Worm (Caenorhabditis elegans): ENCODE data around the gene pfas-1.

pfas-1 gene

DNA sequence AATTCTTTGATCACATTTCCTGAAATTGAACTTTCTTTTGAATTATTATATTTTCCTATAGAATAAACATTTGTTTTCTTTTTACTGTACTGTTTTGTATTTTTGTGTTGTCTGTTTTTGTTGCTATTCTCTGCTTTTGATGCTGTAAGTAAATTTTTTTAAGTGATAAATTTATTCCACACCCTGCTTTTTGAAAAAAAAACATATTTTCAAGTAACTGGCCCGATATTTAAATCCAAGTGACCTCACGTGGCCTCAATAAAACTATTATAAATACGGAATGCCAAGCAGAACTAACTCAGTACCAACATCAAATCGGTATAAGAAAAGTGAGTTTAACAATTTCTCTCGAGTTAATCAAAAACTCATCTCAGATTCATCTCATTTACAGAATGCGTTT lies 14.9 kb downstream of the pfas-1 start, which contains the start of gene clec-151:
Gene clec-151 (plus strand): TSS at position 301 of the 400 bp plus-strand sequence.
- TF ChIP-seq nfya-1 (tag; optimal IDR thresholded peaks at IDR 0.05; ENCODE audit: insufficient read depth) (no peak), snpc-4 (tag; optimal IDR thresholded peaks at IDR 0.05) (no peak), nhr-28 (tag; optimal IDR thresholded peaks at IDR 0.05) (no peak), fkh-10 (GFP tag; optimal IDR thresholded peaks at IDR 0.05) (no peak), ztf-4 (tag; optimal IDR thresholded peaks at IDR 0.05) (no peak), nhr-23 (tag; optimal IDR thresholded peaks at IDR 0.05) (no peak), nhr-76 (tag; optimal IDR thresholded peaks at IDR 0.05) (no peak), ceh-9 (tag; optimal IDR thresholded peaks at IDR 0.05) (no peak), nhr-12 (tag; optimal IDR thresholded peaks at IDR 0.05) (no peak), aly-2 (tag; optimal IDR thresholded peaks at IDR 0.05) (no peak)

DNA sequence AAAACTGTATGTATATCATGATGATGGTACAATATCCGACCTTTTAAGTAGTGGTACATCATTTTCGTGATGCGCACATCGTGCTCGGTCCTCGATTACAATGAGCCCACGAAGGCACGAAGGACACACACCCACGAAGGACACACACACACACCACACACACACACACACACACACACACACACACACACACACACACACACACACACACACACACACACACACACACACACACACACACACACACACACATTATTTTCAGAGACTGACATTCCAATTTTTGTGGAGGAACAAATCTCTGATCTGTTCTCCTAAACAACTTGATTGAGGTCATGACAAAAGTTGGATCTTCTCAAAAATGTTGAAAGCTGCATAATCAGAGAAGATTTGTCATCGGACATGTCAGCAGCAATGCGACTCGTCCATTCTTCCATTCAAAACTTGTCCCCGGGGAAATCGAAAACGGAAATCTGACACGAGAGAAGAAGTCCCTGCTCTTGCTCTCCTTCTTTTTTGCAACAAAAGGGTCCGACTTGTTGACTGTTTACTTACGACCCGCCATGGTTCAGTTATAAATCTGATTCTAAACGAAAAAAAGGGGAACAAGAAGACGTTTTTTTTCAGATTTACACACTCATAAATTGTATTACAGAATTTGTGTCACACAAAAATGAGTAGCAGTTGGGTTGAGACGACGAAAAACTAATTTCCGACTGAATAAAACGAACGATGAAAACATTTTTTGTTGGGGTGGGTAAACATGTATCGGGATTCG lies 16.8 kb downstream of the pfas-1 start:
- TF ChIP-seq pha-4 (tag; optimal IDR thresholded peaks at IDR 0.05) (no peak), fos-1 (tag; optimal IDR thresholded peaks at IDR 0.05) (no peak), fkh-10 (GFP tag; optimal IDR thresholded peaks at IDR 0.05) (peak; percentile 93), ceh-82 (tag; optimal IDR thresholded peaks at IDR 0.05) (no peak)

DNA sequence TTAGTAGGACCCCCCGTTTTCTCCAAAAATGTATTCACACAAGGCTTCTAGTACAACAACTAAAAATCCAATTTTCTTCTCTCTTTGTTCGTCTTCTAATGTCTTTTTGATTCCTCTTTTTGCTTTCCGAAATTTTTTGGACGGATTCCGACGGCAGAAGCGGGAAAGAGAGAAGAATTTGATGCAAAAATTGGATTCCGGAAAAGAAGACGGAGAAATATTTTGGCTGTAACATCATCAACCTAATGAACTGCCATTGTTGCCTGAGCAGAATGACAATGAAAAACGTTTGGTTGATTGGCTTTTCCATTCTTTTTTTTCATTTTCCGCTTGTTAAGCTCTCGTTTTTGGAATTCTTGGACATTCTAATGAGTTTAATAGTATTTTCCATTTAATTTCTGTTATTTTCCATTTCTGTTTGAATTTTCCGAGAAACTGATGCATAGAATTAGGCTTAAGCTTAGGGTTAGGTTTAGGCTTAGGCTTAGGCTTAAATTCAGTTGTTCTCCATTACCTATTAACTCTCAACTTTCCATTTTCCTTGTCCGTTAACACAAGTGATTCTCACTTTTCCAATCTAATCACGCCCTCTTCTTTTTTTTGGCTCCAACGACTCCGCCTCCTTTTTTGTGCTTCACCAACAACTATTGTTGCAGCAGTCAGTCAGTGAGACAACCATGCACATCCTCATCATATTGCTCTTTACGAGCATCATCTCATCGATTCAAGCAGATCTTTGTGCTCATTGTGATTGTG lies 20.6 kb downstream of the pfas-1 start, which contains the start of gene lron-5:
Gene lron-5 (plus strand): TSS at position 655 of the 756 bp plus-strand sequence.
- TF ChIP-seq ZK546.5 (tag; optimal IDR thresholded peaks at IDR 0.05), result no peak
- peak; percentile 60 for TF ChIP-seq fkh-10 (GFP tag; optimal IDR thresholded peaks at IDR 0.05)

DNA sequence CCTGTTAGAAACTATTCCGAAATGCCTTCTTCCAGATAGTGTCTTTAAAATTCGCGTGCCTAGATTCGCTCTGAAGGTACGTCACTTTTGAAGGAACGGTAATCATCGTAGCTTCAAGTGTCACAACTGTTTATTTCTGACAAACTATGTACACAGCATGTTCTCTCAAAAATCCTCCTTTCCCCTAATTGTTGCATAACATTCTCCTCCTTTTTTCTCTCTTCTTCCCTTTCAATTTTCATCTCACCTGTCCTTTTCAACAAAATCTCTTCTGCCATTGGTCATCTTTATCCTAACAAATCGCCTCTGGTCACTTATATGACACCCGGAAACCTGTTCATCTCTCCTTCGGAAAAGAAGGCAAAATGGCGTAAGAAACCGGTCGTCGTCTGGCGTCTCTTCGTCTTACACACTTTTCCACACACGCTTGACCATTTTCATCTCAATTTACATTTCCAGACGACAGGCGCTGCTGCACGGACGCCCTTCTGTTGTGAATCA lies 27.0 kb downstream of the pfas-1 start, which contains the start of gene lips-3:
Gene lips-3 (plus strand): TSS at position 458 of the 501 bp plus-strand sequence.
- TF ChIP-seq elt-1 (tag; optimal IDR thresholded peaks at IDR 0.05), result no peak
- peak; percentile 77 for TF ChIP-seq nhr-25 (tag; optimal IDR thresholded peaks at IDR 0.05)

DNA sequence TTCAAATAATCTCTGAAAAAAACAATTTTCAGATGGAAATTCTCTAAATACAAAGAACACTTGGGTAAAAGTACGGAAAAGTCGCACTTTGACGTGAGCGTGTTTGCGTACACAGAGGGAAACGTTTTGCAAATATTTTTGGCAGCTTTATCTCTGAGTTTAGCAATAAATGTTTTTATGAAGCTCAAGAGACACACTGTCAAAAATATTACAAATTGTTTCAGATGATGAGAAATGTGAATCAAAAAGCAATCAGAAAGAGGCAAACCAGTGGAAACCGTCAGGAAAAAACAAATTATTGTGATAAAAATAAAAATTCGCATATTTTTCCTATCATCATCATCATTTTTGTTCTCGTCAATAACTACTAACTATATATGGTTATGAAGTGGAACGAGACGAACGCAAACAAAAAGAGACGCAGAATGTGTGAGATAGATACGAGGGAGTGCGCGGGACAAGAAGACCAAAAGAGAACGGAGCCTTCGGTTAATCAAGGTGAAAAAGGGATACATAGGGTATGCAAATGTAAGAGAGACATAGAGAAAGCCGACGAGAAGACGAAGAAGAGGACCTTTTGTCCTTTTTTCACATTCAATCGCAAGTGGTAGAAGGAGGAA lies 30.7 kb downstream of the pfas-1 start, which contains the start of gene sel-2:
Gene sel-2 (minus strand): TSS at position 51 of the 620 bp plus-strand sequence.
- TF ChIP-seq elt-2 (tag; optimal IDR thresholded peaks at IDR 0.05) (no peak), egl-27 (tag; optimal IDR thresholded peaks at IDR 0.05) (no peak), sea-2 (GFP tag; optimal IDR thresholded peaks at IDR 0.05) (no peak), zag-1 (tag; optimal IDR thresholded peaks at IDR 0.05) (no peak), lsy-12 (tag; optimal IDR thresholded peaks at IDR 0.05) (no peak), ztf-4 (tag; optimal IDR thresholded peaks at IDR 0.05) (no peak), pqm-1 (tag; optimal IDR thresholded peaks at IDR 0.05) (no peak), fkh-2 (tag; optimal IDR thresholded peaks at IDR 0.05) (no peak), snpc-4 (tag; optimal IDR thresholded peaks at IDR 0.05) (peak; percentile 65), nhr-12 (tag; optimal IDR thresholded peaks at IDR 0.05) (no peak), fkh-10 (GFP tag; optimal IDR thresholded peaks at IDR 0.05) (no peak), nhr-25 (tag; optimal IDR thresholded peaks at IDR 0.05) (peak; percentile 39), pha-4 (tag; optimal IDR thresholded peaks at IDR 0.05) (peak; percentile 57), eor-1 (tag; optimal IDR thresholded peaks at IDR 0.05) (no peak), ama-1 (optimal IDR thresholded peaks at IDR 0.05) (no peak), ceh-16 (tag; optimal IDR thresholded peaks at IDR 0.05) (no peak), nhr-77 (tag; optimal IDR thresholded peaks at IDR 0.05) (no peak), elt-3 (tag; optimal IDR thresholded peaks at IDR 0.05) (no peak), nhr-11 (tag; optimal IDR thresholded peaks at IDR 0.05) (no peak), nfya-1 (tag; optimal IDR thresholded peaks at IDR 0.05; ENCODE audit: insufficient read depth) (peak; percentile 36), elt-1 (tag; optimal IDR thresholded peaks at IDR 0.05) (no peak), nhr-28 (tag; optimal IDR thresholded peaks at IDR 0.05) (no peak), skn-1 (tag; optimal IDR thresholded peaks at IDR 0.05) (no peak), lin-39 (tag; optimal IDR thresholded peaks at IDR 0.05) (no peak), hmg-11 (tag; optimal IDR thresholded peaks at IDR 0.05) (peak; percentile 61), lin-15B (tag; optimal IDR thresholded peaks at IDR 0.05) (peak; percentile 0), egl-5 (tag; optimal IDR thresholded peaks at IDR 0.05) (no peak), nhr-43 (tag; optimal IDR thresholded peaks at IDR 0.05; ENCODE audit: poor library complexity, severe bottlenecking) (no peak), R02D3.7 (tag; optimal IDR thresholded peaks at IDR 0.05) (no peak), daf-12 (tag; optimal IDR thresholded peaks at IDR 0.05) (no peak), nhr-67 (tag; optimal IDR thresholded peaks at IDR 0.05) (no peak), ztf-11 (tag; optimal IDR thresholded peaks at IDR 0.05) (no peak)
